Fruit fly (Drosophila melanogaster) whole organism, prepupa: ENCODE results near the gene Cyp313a3.

ENCODE experiments used
- CG11902 ChIP-seq: fragments of 200-800 bp; sonication (Bioruptor generic); optimal IDR thresholded peaks from 3 replicates; lab custom pipeline; 2016; ENCODE audit warnings: missing biosample characterization, missing genetic modification characterization
- CG1621 ChIP-seq: fragments of 200-800 bp; sonication (Bioruptor generic); optimal IDR thresholded peaks from 3 replicates; lab custom pipeline; 2018; ENCODE audit warnings: missing biosample characterization, mild to moderate bottlenecking, missing genetic modification characterization
- CG16779 ChIP-seq: fragments of 200-800 bp; sonication (Bioruptor generic); optimal IDR thresholded peaks from 3 replicates; lab custom pipeline; 2017; ENCODE audit warnings: missing biosample characterization, mild to moderate bottlenecking, missing genetic modification characterization
- CG3032 ChIP-seq: fragments of 200-800 bp; optimal IDR thresholded peaks from 2 replicates; lab custom pipeline; 2019; ENCODE audit warnings: missing biosample characterization, mild to moderate bottlenecking, missing genetic modification characterization, moderate library complexity
- CG32006 ChIP-seq: fragments of 200-800 bp; sonication (Bioruptor generic); optimal IDR thresholded peaks from 3 replicates; lab custom pipeline; 2017; ENCODE audit warnings: missing biosample characterization, mild to moderate bottlenecking, missing genetic modification characterization
- CG6854 ChIP-seq: fragments of 200-800 bp; sonication (Bioruptor generic); optimal IDR thresholded peaks from 2 replicates; lab custom pipeline; 2017; ENCODE audit warnings: missing biosample characterization, mild to moderate bottlenecking, missing genetic modification characterization
- CG7368 ChIP-seq: fragments of 200-800 bp; sonication (Bioruptor generic); optimal IDR thresholded peaks from 3 replicates; lab custom pipeline; 2016; ENCODE audit warnings: missing biosample characterization, missing genetic modification characterization
- CG8119 ChIP-seq: fragments of 200-800 bp; sonication (Bioruptor generic); IDR thresholded peaks from 3 replicates; pipeline ENCODE4 v1.3.6; 2022; ENCODE audit warnings: missing biosample characterization, missing genetic modification characterization
- Eip93F ChIP-seq: fragments of 200-800 bp; sonication (Bioruptor generic); optimal IDR thresholded peaks from 2 replicates; lab custom pipeline; 2016; ENCODE audit warnings: missing biosample characterization, mild to moderate bottlenecking, missing genetic modification characterization
- Ets21C ChIP-seq: fragments of 200-800 bp; sonication (Bioruptor generic); optimal IDR thresholded peaks from 3 replicates; lab custom pipeline; 2016; ENCODE audit warnings: missing biosample characterization, missing genetic modification characterization
- Lpt ChIP-seq: fragments of 200-800 bp; sonication (Bioruptor generic); optimal IDR thresholded peaks from 3 replicates; lab custom pipeline; 2016; ENCODE audit warnings: missing biosample characterization, missing genetic modification characterization
- Met ChIP-seq: fragments of 200-800 bp; sonication (Bioruptor generic); optimal IDR thresholded peaks from 3 replicates; lab custom pipeline; 2016; ENCODE audit warnings: missing biosample characterization, missing genetic modification characterization
- Sox15 ChIP-seq: fragments of 200-800 bp; sonication (Bioruptor generic); optimal IDR thresholded peaks from 3 replicates; lab custom pipeline; 2016; ENCODE audit warnings: missing biosample characterization, missing genetic modification characterization
- cyc ChIP-seq: fragments of 200-800 bp; sonication (Bioruptor generic); optimal IDR thresholded peaks from 3 replicates; lab custom pipeline; 2016; ENCODE audit warnings: missing biosample characterization, missing genetic modification characterization
- dsx ChIP-seq: fragments of 200-800 bp; optimal IDR thresholded peaks from 3 replicates; lab custom pipeline; 2019; ENCODE audit warnings: missing biosample characterization, mild to moderate bottlenecking, missing genetic modification characterization, moderate library complexity; ENCODE audit not compliant: poor library complexity, severe bottlenecking
- vri ChIP-seq: fragments of 200-800 bp; sonication (Bioruptor generic); optimal IDR thresholded peaks from 3 replicates; lab custom pipeline; 2016; ENCODE audit warnings: missing biosample characterization, mild to moderate bottlenecking, missing genetic modification characterization

Gene Cyp313a3

dm6 chr3R:12196100-12196499 lies 43.0 kb downstream of the Cyp313a3 start (continued):
- TF ChIP-seq cyc (GFP tag; lab: Kevin White, UChicago), result no peak
- TF ChIP-seq Eip93F (GFP tag; lab: Kevin White, UChicago), result no peak
- TF ChIP-seq CG7368 (GFP tag; lab: Kevin White, UChicago), result no peak
- no peak for TF ChIP-seq CG16779
- TF ChIP-seq Lpt (GFP tag; lab: Kevin White, UChicago), result no peak
- TF ChIP-seq CG6854 (GFP tag; lab: Kevin White, UChicago), result no peak
- TF ChIP-seq CG1621 (tag; lab: Kevin White, UChicago), result no peak

- TF ChIP-seq Met (GFP tag; lab: Kevin White, UChicago) (no peak), CG8119 (no peak), CG16779 (no peak), Sox15 (GFP tag; lab: Kevin White, UChicago) (no peak), vri (GFP tag; lab: Kevin White, UChicago) (no peak), CG3032 (tag; lab: Kevin White, UChicago) (no peak), CG32006 (GFP tag; lab: Kevin White, UChicago) (no peak), CG11902 (GFP tag; lab: Kevin White, UChicago) (no peak), Ets21C (GFP tag; lab: Kevin White, UChicago) (no peak), dsx (GFP tag; lab: Kevin White, UChicago) (no peak)
Measured at dm6 chr3R:12194911-12195310, 44.2 kb downstream of the Cyp313a3 start, which contains the start of the genes eIF3d2 and CG43450. Gene eIF3d2, minus strand, starts transcription at chr3R:12195011. Gene CG43450, plus strand, starts transcription at chr3R:12195294.
